Worm (Caenorhabditis elegans) whole organism, L4/young adult: ENCODE results near the gene C40A11.2.

Experiments used
- dao-5 ChIP-seq: sonication (generic microtip); optimal IDR thresholded peaks from 2 replicates; lab custom pipeline; 2016; ENCODE audit warnings: missing genotype, missing genetic modification characterization, moderate library complexity, missing compliant biosample characterization
- him-1 ChIP-seq: sonication (generic microtip); optimal IDR thresholded peaks from 2 replicates; lab custom pipeline; 2016; ENCODE audit warnings: missing genotype, missing genetic modification reagents, missing genetic modification characterization, missing compliant biosample characterization

DNA sequence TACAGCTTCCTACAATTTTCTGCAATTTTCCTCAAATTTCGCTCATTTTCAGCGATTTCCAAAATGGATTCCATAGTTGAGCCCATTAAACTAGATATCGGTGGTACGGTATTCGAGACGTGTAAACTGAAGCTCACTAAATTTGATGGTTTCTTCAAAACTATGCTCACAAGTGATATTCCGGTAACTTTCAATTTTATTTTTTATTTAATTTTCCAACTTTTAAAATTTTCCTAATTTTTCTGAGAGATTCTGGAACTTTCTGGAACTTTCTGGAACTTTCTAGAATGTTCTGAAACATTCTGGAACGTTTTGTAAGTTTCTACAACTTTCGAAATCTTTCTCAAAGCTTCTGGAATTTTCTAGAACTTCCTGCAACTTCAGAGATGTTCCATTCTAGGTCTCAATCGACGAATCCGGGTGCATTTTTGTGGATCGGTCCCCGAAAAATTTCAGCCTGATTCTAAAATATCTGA, at the start of gene C40A11.2:
- TF ChIP-seq dao-5 (no peak), him-1 (no peak)
